Fruit fly (Drosophila melanogaster) whole organism, embryonic: ENCODE measurements around the gene CG9503.

Experiments used
- CG10147 ChIP-seq: fragments of 200-800 bp; sonication (Bioruptor generic); optimal IDR thresholded peaks from 2 replicates; lab custom pipeline; 2019; ENCODE audit warnings: missing biosample characterization, mild to moderate bottlenecking, missing genetic modification characterization, moderate library complexity
- CG10209 ChIP-seq: fragments of 200-800 bp; sonication (Bioruptor generic); optimal IDR thresholded peaks from 3 replicates; lab custom pipeline; 2017; ENCODE audit warnings: missing biosample characterization, mild to moderate bottlenecking, missing genetic modification characterization, missing genetic modification reagents
- CG10654 ChIP-seq: fragments of 200-800 bp; sonication (Bioruptor generic); optimal IDR thresholded peaks from 2 replicates; lab custom pipeline; 2016; ENCODE audit warnings: missing biosample characterization, missing genetic modification characterization
- CG10959 ChIP-seq: fragments of 200-800 bp; sonication (Bioruptor generic); IDR thresholded peaks from 2 replicates; pipeline ENCODE4 v1.3.6; 2022; ENCODE audit warnings: missing biosample characterization, missing genetic modification characterization
- CG12071 ChIP-seq: fragments of 200-800 bp; sonication (Bioruptor generic); optimal IDR thresholded peaks from 3 replicates; lab custom pipeline; 2018; ENCODE audit warnings: missing biosample characterization, mild to moderate bottlenecking, missing genetic modification characterization
- CG14014 ChIP-seq: fragments of 200-800 bp; sonication (Bioruptor generic); IDR thresholded peaks from 2 replicates; pipeline ENCODE4 v1.3.6; 2022; ENCODE audit warnings: missing biosample characterization, missing genetic modification characterization
- CG1529 ChIP-seq: fragments of 200-800 bp; sonication (Bioruptor generic); optimal IDR thresholded peaks from 3 replicates; lab custom pipeline; 2018; ENCODE audit warnings: missing biosample characterization, missing genetic modification characterization
- CG2202 ChIP-seq: fragments of 200-800 bp; sonication (Bioruptor generic); optimal IDR thresholded peaks from 2 replicates; lab custom pipeline; 2018; ENCODE audit warnings: missing biosample characterization, mild to moderate bottlenecking, missing genetic modification characterization
- CG30020 ChIP-seq: fragments of 200-800 bp; optimal IDR thresholded peaks from 2 replicates; lab custom pipeline; 2019; ENCODE audit warnings: missing biosample characterization, mild to moderate bottlenecking, missing genetic modification characterization, moderate library complexity
- CG3065 ChIP-seq: fragments of 200-800 bp; sonication (Bioruptor generic); optimal IDR thresholded peaks from 2 replicates; lab custom pipeline; 2016; ENCODE audit warnings: missing biosample characterization, missing genetic modification characterization
- CG33557 ChIP-seq: fragments of 200-800 bp; sonication (Bioruptor generic); optimal IDR thresholded peaks from 2 replicates; lab custom pipeline; 2019; ENCODE audit warnings: missing biosample characterization, mild to moderate bottlenecking, missing genetic modification characterization, moderate library complexity
- CG34224 ChIP-seq: fragments of 200-800 bp; sonication (Bioruptor generic); IDR thresholded peaks from 3 replicates; pipeline ENCODE4 v1.3.6; 2022; ENCODE audit warnings: missing biosample characterization, missing genetic modification characterization; ENCODE audit not compliant: partially characterized antibody
- CG7556 ChIP-seq: fragments of 200-800 bp; sonication (Bioruptor generic); optimal IDR thresholded peaks from 2 replicates; lab custom pipeline; 2017; ENCODE audit warnings: missing biosample characterization, mild to moderate bottlenecking, missing genetic modification characterization
- CG7928 ChIP-seq: fragments of 200-800 bp; sonication (Bioruptor generic); optimal IDR thresholded peaks from 2 replicates; lab custom pipeline; 2017; ENCODE audit warnings: missing biosample characterization, mild to moderate bottlenecking, missing genetic modification characterization
- CG7987 ChIP-seq: fragments of 200-800 bp; sonication (Bioruptor generic); optimal IDR thresholded peaks from 2 replicates; lab custom pipeline; 2018; ENCODE audit warnings: missing biosample characterization, mild to moderate bottlenecking, missing genetic modification characterization, moderate library complexity
- CG8388 ChIP-seq: fragments of 200-800 bp; sonication (Bioruptor generic); optimal IDR thresholded peaks from 2 replicates; lab custom pipeline; 2019; ENCODE audit warnings: missing biosample characterization, mild to moderate bottlenecking, missing genetic modification characterization, moderate library complexity
- CG8478 ChIP-seq: fragments of >200 bp; optimal IDR thresholded peaks from 2 replicates; lab custom pipeline; 2018
- Camta ChIP-seq: fragments of 200-800 bp; sonication (Bioruptor generic); optimal IDR thresholded peaks from 2 replicates; lab custom pipeline; 2016; ENCODE audit warnings: missing biosample characterization, missing genetic modification characterization
- Dip2 ChIP-seq: fragments of 200-800 bp; sonication (Bioruptor generic); IDR thresholded peaks from 2 replicates; pipeline ENCODE4 v1.3.6; 2022; ENCODE audit warnings: missing biosample characterization, missing genetic modification characterization
- Dp ChIP-seq: fragments of 200-800 bp; sonication (Bioruptor generic); optimal IDR thresholded peaks from 2 replicates; lab custom pipeline; 2018; ENCODE audit warnings: missing biosample characterization, mild to moderate bottlenecking, missing genetic modification characterization, moderate library complexity
- Dref ChIP-seq: fragments of 200-800 bp; sonication (Bioruptor generic); IDR thresholded peaks from 2 replicates; pipeline ENCODE4 v1.3.6; 2022; ENCODE audit warnings: missing biosample characterization, missing genetic modification characterization
- HHEX ChIP-seq: fragments of 200-800 bp; sonication (Bioruptor generic); optimal IDR thresholded peaks from 3 replicates; lab custom pipeline; 2017; ENCODE audit warnings: missing biosample characterization, mild to moderate bottlenecking, missing genetic modification characterization, missing genetic modification reagents
- Hr78 ChIP-seq, 2 experiments: fragments of 200-800 bp in 1 of 2; fragments of >200 bp in 1 of 2; sonication (Bioruptor generic) in 1 of 2; optimal IDR thresholded peaks; 2 replicates each; lab custom pipeline; 2017 to 2019; ENCODE audit warnings: missing biosample characterization in 2 of 2, missing genetic modification characterization in 2 of 2, mild to moderate bottlenecking in 1 of 2, moderate library complexity in 1 of 2
- Sin3A ChIP-seq: fragments of >200 bp; optimal IDR thresholded peaks from 2 replicates; lab custom pipeline; 2018
- Six4 ChIP-seq: fragments of 200-800 bp; sonication (Bioruptor generic); optimal IDR thresholded peaks from 2 replicates; lab custom pipeline; 2016; ENCODE audit warnings: missing biosample characterization, missing genetic modification characterization
- Ssrp ChIP-seq: fragments of 200-800 bp; sonication (Bioruptor generic); optimal IDR thresholded peaks from 2 replicates; lab custom pipeline; 2018; ENCODE audit warnings: missing biosample characterization, mild to moderate bottlenecking, missing genetic modification characterization, moderate library complexity
- Stat92E ChIP-seq, 3 experiments: fragments of >200 bp in 2 of 3; fragments of 200-800 bp in 1 of 3; sonication (Bioruptor generic) in 1 of 3; optimal IDR thresholded peaks; 2 replicates each; lab custom pipeline; 2017 to 2019; ENCODE audit warnings: missing biosample characterization in 3 of 3, missing genetic modification characterization in 3 of 3, mild to moderate bottlenecking in 1 of 3, moderate library complexity in 1 of 3
- Xbp1 ChIP-seq: fragments of 200-800 bp; sonication (Bioruptor generic); optimal IDR thresholded peaks from 3 replicates; lab custom pipeline; 2016; ENCODE audit warnings: missing biosample characterization, mild to moderate bottlenecking, missing genetic modification characterization
- ase ChIP-seq: fragments of 200-800 bp; sonication (Bioruptor generic); IDR thresholded peaks from 3 replicates; pipeline ENCODE4 v1.3.6; 2022; ENCODE audit warnings: missing biosample characterization, missing genetic modification characterization
- ato ChIP-seq: fragments of 200-800 bp; sonication (Bioruptor generic); IDR thresholded peaks from 2 replicates; pipeline ENCODE4 v1.3.6; 2022; ENCODE audit warnings: missing biosample characterization, missing genetic modification characterization; ENCODE audit not compliant: partially characterized antibody
- bab2 ChIP-seq: fragments of 200-800 bp; sonication (Bioruptor generic); optimal IDR thresholded peaks from 2 replicates; lab custom pipeline; 2016; ENCODE audit warnings: missing biosample characterization, missing genetic modification characterization
- dm ChIP-seq: fragments of 200-800 bp; sonication (Bioruptor generic); optimal IDR thresholded peaks from 3 replicates; lab custom pipeline; 2016; ENCODE audit warnings: missing biosample characterization, missing genetic modification characterization
- dysf ChIP-seq: fragments of 200-800 bp; sonication (Bioruptor generic); IDR thresholded peaks from 3 replicates; pipeline ENCODE4 v1.3.6; 2022; ENCODE audit warnings: missing biosample characterization, missing genetic modification characterization
- emc ChIP-seq: fragments of 200-800 bp; sonication (Bioruptor generic); optimal IDR thresholded peaks from 2 replicates; lab custom pipeline; 2016; ENCODE audit warnings: missing biosample characterization, missing genetic modification characterization
- fu2 ChIP-seq: fragments of 200-800 bp; sonication (Bioruptor generic); optimal IDR thresholded peaks from 2 replicates; lab custom pipeline; 2016; ENCODE audit warnings: missing biosample characterization, missing genetic modification characterization
- gfzf ChIP-seq: fragments of 200-800 bp; sonication (Bioruptor generic); optimal IDR thresholded peaks from 2 replicates; lab custom pipeline; 2016; ENCODE audit warnings: missing biosample characterization, mild to moderate bottlenecking, missing genetic modification characterization, moderate library complexity
- hb ChIP-seq: fragments of 200-800 bp; sonication (Bioruptor generic); IDR thresholded peaks from 3 replicates; pipeline ENCODE4 v1.3.6; 2022; ENCODE audit warnings: missing biosample characterization, missing genetic modification characterization; ENCODE audit not compliant: partially characterized antibody
- hbn ChIP-seq: fragments of 200-800 bp; sonication (Bioruptor generic); IDR thresholded peaks from 2 replicates; pipeline ENCODE4 v1.3.6; 2022; ENCODE audit warnings: missing biosample characterization, missing genetic modification characterization; ENCODE audit not compliant: partially characterized antibody
- hkb ChIP-seq, 2 experiments: fragments of 200-800 bp in 1 of 2; fragments of >200 bp in 1 of 2; sonication (Bioruptor generic) in 1 of 2; IDR thresholded peaks in 1 of 2; optimal IDR thresholded peaks in 1 of 2; 2 replicates each; pipeline versions ENCODE4 v1.3.6 to Lab custom; 2017 to 2022; ENCODE audit warnings: missing biosample characterization in 1 of 2, missing genetic modification characterization in 1 of 2
- ken ChIP-seq: fragments of 200-800 bp; sonication (Bioruptor generic); IDR thresholded peaks from 3 replicates; pipeline ENCODE4 v1.3.6; 2022; ENCODE audit warnings: missing biosample characterization, missing genetic modification characterization
- mld ChIP-seq: fragments of 200-800 bp; sonication (Bioruptor generic); IDR thresholded peaks from 3 replicates; pipeline ENCODE4 v1.3.6; 2022; ENCODE audit warnings: missing biosample characterization, missing genetic modification characterization; ENCODE audit not compliant: partially characterized antibody
- psq ChIP-seq: fragments of 200-800 bp; sonication (Bioruptor generic); optimal IDR thresholded peaks from 2 replicates; lab custom pipeline; 2017; ENCODE audit warnings: missing biosample characterization, missing genetic modification characterization
- scrt ChIP-seq: fragments of 200-800 bp; sonication (Bioruptor generic); optimal IDR thresholded peaks from 2 replicates; lab custom pipeline; 2018; ENCODE audit warnings: missing biosample characterization, mild to moderate bottlenecking, missing genetic modification characterization, moderate library complexity
- sens ChIP-seq: fragments of 200-800 bp; sonication (Bioruptor generic); peaks from one replicate; lab custom pipeline; 2016; ENCODE audit warnings: missing biosample characterization, missing genetic modification characterization
- slbo ChIP-seq: fragments of 200-800 bp; sonication (Bioruptor generic); IDR thresholded peaks from 2 replicates; pipeline ENCODE4 v1.3.6; 2022; ENCODE audit warnings: missing biosample characterization, missing genetic modification characterization
- sna ChIP-seq: fragments of 200-800 bp; sonication (Bioruptor generic); IDR thresholded peaks from 2 replicates; pipeline ENCODE4 v1.3.6; 2022; ENCODE audit warnings: missing biosample characterization, missing genetic modification characterization; ENCODE audit not compliant: partially characterized antibody
- ssp ChIP-seq: fragments of 200-800 bp; sonication (Bioruptor generic); IDR thresholded peaks from 2 replicates; pipeline ENCODE4 v1.3.6; 2022; ENCODE audit warnings: missing biosample characterization, missing genetic modification characterization
- tna ChIP-seq: fragments of 200-800 bp; sonication (Bioruptor generic); IDR thresholded peaks from 2 replicates; pipeline ENCODE4 v1.3.6; 2022; ENCODE audit warnings: missing biosample characterization, missing genetic modification characterization; ENCODE audit not compliant: partially characterized antibody
- unc-4 ChIP-seq: fragments of 200-800 bp; sonication (Bioruptor generic); IDR thresholded peaks from 2 replicates; pipeline ENCODE4 v1.3.6; 2022; ENCODE audit warnings: missing biosample characterization, missing genetic modification characterization; ENCODE audit not compliant: partially characterized antibody

The CG9503 gene

DNA sequence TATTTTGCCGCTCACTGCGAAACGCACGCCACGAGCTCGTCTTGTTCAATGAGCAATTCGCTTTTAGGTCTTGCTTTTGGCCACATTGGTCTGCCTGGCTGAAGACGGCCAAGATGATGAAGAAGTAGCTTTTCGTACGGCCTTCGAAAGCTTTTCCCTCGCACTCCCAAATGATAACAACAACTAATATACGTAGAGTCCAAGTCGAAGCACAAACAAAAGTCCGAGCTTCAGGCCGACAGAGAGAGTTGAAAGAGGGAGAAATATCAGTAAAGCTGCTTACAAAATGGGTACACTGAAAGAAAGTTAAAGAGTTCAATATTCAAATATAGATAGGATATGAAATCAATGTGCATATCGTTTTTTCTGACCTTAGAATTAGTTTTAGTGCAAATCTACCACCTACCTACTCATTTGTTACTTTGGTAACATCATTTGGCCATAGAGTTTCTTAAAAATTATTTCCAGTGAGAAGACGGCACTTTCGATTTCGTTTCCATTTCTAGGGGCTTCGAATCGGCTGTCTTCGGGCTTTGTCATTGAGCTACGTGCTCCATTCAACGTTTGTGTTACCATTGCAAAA is 40.7 kb downstream of the CG9503 start, which contains the start of the genes CG45064 and CG45065 (continued):
- TF ChIP-seq CG1529 = peak; percentile 84
- peak; percentile 83 for TF ChIP-seq Camta
- peak; percentile 33 for TF ChIP-seq CG30020 (tag; lab: Kevin White, UChicago)
- peak; percentile 81 for TF ChIP-seq bab2 (GFP tag; lab: Kevin White, UChicago)
- TF ChIP-seq unc-4 (GFP tag; lab: Robert Waterston, UW) = no peak
- TF ChIP-seq Six4 (GFP tag; lab: Kevin White, UChicago) = peak; percentile 74
- TF ChIP-seq CG10959 = no peak
- no peak for TF ChIP-seq Dp (GFP tag; lab: Kevin White, UChicago)
- TF ChIP-seq ken = peak; percentile 86
- TF ChIP-seq hkb (optimal IDR thresholded peaks at IDR 0.05; lab: Kevin White, UChicago) = no peak
- TF ChIP-seq hkb (GFP tag; IDR thresholded peaks at IDR 0.05; lab: Robert Waterston, UW) = peak; percentile 87
- TF ChIP-seq CG8388 (GFP tag; lab: Kevin White, UChicago) = peak; percentile 89
- TF ChIP-seq scrt = peak; percentile 69
- peak in 1 of 2 experiments; percentile 77 for TF ChIP-seq Hr78 (GFP tag; optimal IDR thresholded peaks at IDR 0.05; lab: Kevin White, UChicago)
- no peak for TF ChIP-seq tna (GFP tag; lab: Robert Waterston, UW)
- TF ChIP-seq hb (GFP tag; lab: Robert Waterston, UW) = no peak
- TF ChIP-seq Sin3A (lab: Kevin White, UChicago) = no peak
- peak; percentile 64 for TF ChIP-seq psq
- no peak for TF ChIP-seq CG8478 (lab: Kevin White, UChicago)
- TF ChIP-seq CG7928 = peak; percentile 31
- TF ChIP-seq Stat92E (GFP tag; optimal IDR thresholded peaks at IDR 0.05; lab: Kevin White, UChicago) = peak in 1 of 3 experiments; percentile 4
- TF ChIP-seq CG2202 (tag; lab: Kevin White, UChicago) = peak; percentile 47
- peak; percentile 77 for TF ChIP-seq HHEX (GFP tag; lab: Kevin White, UChicago)
- no peak for TF ChIP-seq Dref
- TF ChIP-seq CG10209 = peak; percentile 79
- peak; percentile 98 for TF ChIP-seq sens (GFP tag; lab: Kevin White, UChicago)
- peak; percentile 68 for TF ChIP-seq CG10654 (GFP tag; lab: Kevin White, UChicago)
- TF ChIP-seq ssp = peak; percentile 73
- TF ChIP-seq CG3065 (GFP tag; lab: Kevin White, UChicago) = no peak
- no peak for TF ChIP-seq Dip2
- no peak for TF ChIP-seq CG34224 (GFP tag; lab: Robert Waterston, UW)
- no peak for TF ChIP-seq sna (GFP tag; lab: Robert Waterston, UW)
- TF ChIP-seq Ssrp (tag; lab: Kevin White, UChicago) = peak; percentile 84
- no peak for TF ChIP-seq mld (GFP tag; lab: Robert Waterston, UW)
- TF ChIP-seq CG12071 (GFP tag; lab: Kevin White, UChicago) = peak; percentile 83
- TF ChIP-seq CG7556 (GFP tag; lab: Kevin White, UChicago) = peak; percentile 84
- peak; percentile 64 for TF ChIP-seq emc (GFP tag; lab: Kevin White, UChicago)
- no peak for TF ChIP-seq ato
- peak; percentile 84 for TF ChIP-seq dysf (GFP tag; lab: Robert Waterston, UW)
- TF ChIP-seq ase = peak; percentile 76
- TF ChIP-seq dm (GFP tag; lab: Kevin White, UChicago) = peak; percentile 38
- TF ChIP-seq CG10147 (GFP tag; lab: Kevin White, UChicago) = peak; percentile 79
- no peak for TF ChIP-seq CG7987
- TF ChIP-seq CG33557 = no peak
- peak; percentile 62 for TF ChIP-seq CG14014
- TF ChIP-seq slbo (GFP tag; lab: Robert Waterston, UW) = peak; percentile 77
- TF ChIP-seq fu2 (GFP tag; lab: Kevin White, UChicago) = peak; percentile 67
- TF ChIP-seq gfzf (GFP tag; lab: Kevin White, UChicago) = no peak
- TF ChIP-seq hbn (GFP tag; lab: Robert Waterston, UW) = no peak
- TF ChIP-seq Xbp1 (GFP tag; lab: Kevin White, UChicago) = peak; percentile 85
